Worm (Caenorhabditis elegans): ENCODE data around the gene col-121.

Gene col-121

ce11 chrIV:9444417-9445026 lies 48.5 kb upstream of the col-121 start (continued):
- TF ChIP-seq bed-2 (GFP tag; IDR thresholded peaks at IDR 0.05) (0 out of 2 replicates have a peak, but pooled peaks have one; percentile 11), ceh-40 (GFP tag; IDR thresholded peaks at IDR 0.05) (0 out of 2 replicates have a peak, but pooled peaks have one; percentile 6), tbx-9 (tag; optimal IDR thresholded peaks at IDR 0.05; ENCODE audit: borderline replicate concordance) (no peak), tbp1 (GFP tag; optimal IDR thresholded peaks at IDR 0.05) (peak; percentile 81), C17E4.6 (GFP tag; IDR thresholded peaks at IDR 0.05) (peak; percentile 65), dpl-1 (GFP tag; optimal IDR thresholded peaks at IDR 0.05) (peak; percentile 3), rpc-1 (optimal IDR thresholded peaks at IDR 0.05) (no peak), rpc-1 (tag; optimal IDR thresholded peaks at IDR 0.05) (peak; percentile 22), attf-6 (GFP tag; IDR thresholded peaks at IDR 0.05) (peak; percentile 91), madf-8 (GFP tag; conservative IDR thresholded peaks at IDR 0.05) (peak; percentile 49), nfya-1 (tag; optimal IDR thresholded peaks at IDR 0.05; ENCODE audit: borderline replicate concordance, insufficient read depth) (no peak), madf-10 (tag; optimal IDR thresholded peaks at IDR 0.05) (peak; percentile 84), xnd-1 (tag; optimal IDR thresholded peaks at IDR 0.05) (peak; percentile 32), Y53G8AR.9 (GFP tag; conservative IDR thresholded peaks at IDR 0.05) (peak; percentile 79), lir-1 (GFP tag; conservative IDR thresholded peaks at IDR 0.05) (peak; percentile 76), F49E8.2 (tag; optimal IDR thresholded peaks at IDR 0.05; ENCODE audit: insufficient read depth) (peak; percentile 90), ztf-6 (GFP tag; IDR thresholded peaks at IDR 0.05) (0 out of 2 replicates have a peak, but pooled peaks have one; percentile 20), hlh-12 (tag; optimal IDR thresholded peaks at IDR 0.05) (no peak), dox-1 (GFP tag; IDR thresholded peaks at IDR 0.05) (peak; percentile 96), akir-1 (GFP tag; optimal IDR thresholded peaks at IDR 0.05) (no peak), rec-8 (tag; optimal IDR thresholded peaks at IDR 0.05) (no peak), C06A6.2 (GFP tag; conservative IDR thresholded peaks at IDR 0.05) (peak; percentile 60; the same call in 1 of the 2 replicates), zfh-2 (GFP tag; conservative IDR thresholded peaks at IDR 0.05) (no peak), ceh-58 (GFP tag; IDR thresholded peaks at IDR 0.05) (0 out of 2 replicates have a peak, but pooled peaks have one; percentile 14), F37B4.10 (GFP tag; IDR thresholded peaks at IDR 0.05) (no peak), snpc-4 (GFP tag; optimal IDR thresholded peaks at IDR 0.05) (peak; percentile 98), snpc-4 (tag; optimal IDR thresholded peaks at IDR 0.05) (peak; percentile 99), B0261.1 (tag; optimal IDR thresholded peaks at IDR 0.05) (peak; percentile 39), gei-17 (GFP tag; optimal IDR thresholded peaks at IDR 0.05) (peak; percentile 67), ztf-28 (GFP tag; IDR thresholded peaks at IDR 0.05) (0 out of 2 replicates have a peak, but pooled peaks have one; percentile 66), lin-40 (tag; optimal IDR thresholded peaks at IDR 0.05) (peak; percentile 93), dpff-1 (tag; optimal IDR thresholded peaks at IDR 0.05) (peak; percentile 22), zim-3 (tag; optimal IDR thresholded peaks at IDR 0.05) (no peak), F52B5.7 (tag; optimal IDR thresholded peaks at IDR 0.05) (peak; percentile 18), F33H1.4 (GFP tag; IDR thresholded peaks at IDR 0.05) (peak; percentile 71), let-526 (GFP tag; IDR thresholded peaks at IDR 0.05) (peak; percentile 77), mes-4 (tag; optimal IDR thresholded peaks at IDR 0.05) (no peak), sdz-38 (tag; optimal IDR thresholded peaks at IDR 0.05) (no peak), lin-26 (GFP tag; IDR thresholded peaks at IDR 0.05) (peak; percentile 57; the same call in 1 of the 2 replicates), nhr-120 (GFP tag; IDR thresholded peaks at IDR 0.05) (no peak), ztf-25 (GFP tag; IDR thresholded peaks at IDR 0.05) (0 out of 2 replicates have a peak, but pooled peaks have one; percentile 10)
